Fruit fly (Drosophila melanogaster) whole organism, embryonic: ENCODE measurements around the gene CG32793.

Experiments
- Adf1 ChIP-seq: fragments of 200-800 bp; sonication (Bioruptor generic); IDR thresholded peaks from 2 replicates; pipeline ENCODE4 v1.3.6; 2022; ENCODE audit warnings: missing biosample characterization, missing genetic modification characterization
- Antp ChIP-seq: fragments of 200-800 bp; sonication (Bioruptor generic); optimal IDR thresholded peaks from 3 replicates; lab custom pipeline; 2016; ENCODE audit warnings: missing biosample characterization, missing genetic modification characterization
- Asciz ChIP-seq: fragments of 200-800 bp; sonication (Bioruptor generic); optimal IDR thresholded peaks from 2 replicates; lab custom pipeline; 2017; ENCODE audit warnings: missing biosample characterization, mild to moderate bottlenecking, missing genetic modification characterization, missing genetic modification reagents
- B-H1 ChIP-seq: fragments of 200-800 bp; sonication (Bioruptor generic); IDR thresholded peaks from 3 replicates; pipeline ENCODE4 v1.3.6; 2022; ENCODE audit warnings: missing biosample characterization, missing genetic modification characterization
- C15 ChIP-seq: fragments of 200-800 bp; sonication (Bioruptor generic); IDR thresholded peaks from 3 replicates; pipeline ENCODE4 v1.3.6; 2022; ENCODE audit warnings: missing biosample characterization, missing genetic modification characterization
- CG10209 ChIP-seq: fragments of 200-800 bp; sonication (Bioruptor generic); optimal IDR thresholded peaks from 3 replicates; lab custom pipeline; 2017; ENCODE audit warnings: missing biosample characterization, mild to moderate bottlenecking, missing genetic modification characterization, missing genetic modification reagents
- CG10274 ChIP-seq: fragments of 200-800 bp; sonication (Bioruptor generic); optimal IDR thresholded peaks from 3 replicates; lab custom pipeline; 2017; ENCODE audit warnings: missing biosample characterization, mild to moderate bottlenecking, missing genetic modification characterization
- CG10654 ChIP-seq: fragments of 200-800 bp; sonication (Bioruptor generic); optimal IDR thresholded peaks from 2 replicates; lab custom pipeline; 2016; ENCODE audit warnings: missing biosample characterization, missing genetic modification characterization
- CG11247 ChIP-seq: fragments of 200-800 bp; sonication (Bioruptor generic); IDR thresholded peaks from 2 replicates; pipeline ENCODE4 v1.3.6; 2022; ENCODE audit warnings: missing biosample characterization, missing genetic modification characterization
- CG11560 ChIP-seq: fragments of 200-800 bp; sonication (Bioruptor generic); IDR thresholded peaks from 3 replicates; pipeline ENCODE4 v1.3.6; 2022; ENCODE audit warnings: missing biosample characterization, missing genetic modification characterization
- CG12104 ChIP-seq: fragments of 200-800 bp; sonication (Bioruptor generic); optimal IDR thresholded peaks from 3 replicates; lab custom pipeline; 2016; ENCODE audit warnings: missing biosample characterization, missing genetic modification characterization
- CG13775 ChIP-seq: fragments of 200-800 bp; sonication (Bioruptor generic); optimal IDR thresholded peaks from 3 replicates; lab custom pipeline; 2017; ENCODE audit warnings: missing biosample characterization, mild to moderate bottlenecking, missing genetic modification characterization
- CG14710 ChIP-seq: fragments of 200-800 bp; sonication (Bioruptor generic); optimal IDR thresholded peaks from 3 replicates; lab custom pipeline; 2019; ENCODE audit warnings: missing biosample characterization, mild to moderate bottlenecking, missing genetic modification characterization, moderate library complexity
- CG1603 ChIP-seq: fragments of 200-800 bp; sonication (Bioruptor generic); optimal IDR thresholded peaks from 2 replicates; lab custom pipeline; 2019; ENCODE audit warnings: missing biosample characterization, mild to moderate bottlenecking, missing genetic modification characterization, moderate library complexity
- CG17328 ChIP-seq: fragments of 200-800 bp; sonication (Bioruptor generic); IDR thresholded peaks from 2 replicates; pipeline ENCODE4 v1.3.6; 2022; ENCODE audit warnings: missing biosample characterization, missing genetic modification characterization
- CG17359 ChIP-seq: fragments of 200-800 bp; sonication (Bioruptor generic); optimal IDR thresholded peaks from 3 replicates; lab custom pipeline; 2018; ENCODE audit warnings: missing biosample characterization, mild to moderate bottlenecking, missing genetic modification characterization, moderate library complexity
- CG17385 ChIP-seq: fragments of 200-800 bp; sonication (Bioruptor generic); optimal IDR thresholded peaks from 3 replicates; lab custom pipeline; 2018; ENCODE audit warnings: missing biosample characterization, mild to moderate bottlenecking, missing genetic modification characterization
- CG34422 ChIP-seq: fragments of 200-800 bp; sonication (Bioruptor generic); IDR thresholded peaks from 3 replicates; pipeline ENCODE4 v1.3.6; 2022; ENCODE audit warnings: missing biosample characterization, missing genetic modification characterization
- CG3726 ChIP-seq: fragments of 200-800 bp; sonication (Bioruptor generic); IDR thresholded peaks from 3 replicates; pipeline ENCODE4, ENCODE4 v1.3.6; 2022; ENCODE audit warnings: missing biosample characterization, missing genetic modification characterization
- CG4404 ChIP-seq: fragments of 200-800 bp; sonication (Bioruptor generic); IDR thresholded peaks from 2 replicates; pipeline ENCODE4 v1.3.6; 2022; ENCODE audit warnings: missing biosample characterization, missing genetic modification characterization
- CG6689 ChIP-seq: fragments of 200-800 bp; sonication (Bioruptor generic); IDR thresholded peaks from 2 replicates; pipeline ENCODE4 v1.3.6; 2022; ENCODE audit warnings: missing biosample characterization, missing genetic modification characterization
- CG9727 ChIP-seq: fragments of 200-800 bp; sonication (Bioruptor generic); optimal IDR thresholded peaks from 3 replicates; lab custom pipeline; 2017; ENCODE audit warnings: missing biosample characterization, mild to moderate bottlenecking, missing genetic modification characterization
- Chrac-16 ChIP-seq: fragments of 200-800 bp; sonication (Bioruptor generic); optimal IDR thresholded peaks from 3 replicates; lab custom pipeline; 2016; ENCODE audit warnings: missing biosample characterization, missing genetic modification characterization
- Drgx ChIP-seq: fragments of 200-800 bp; sonication (Bioruptor generic); IDR thresholded peaks from 2 replicates; pipeline ENCODE4 v1.3.6; 2022; ENCODE audit warnings: missing biosample characterization, missing genetic modification characterization
- E2f1 ChIP-seq: fragments of 200-800 bp; sonication (Bioruptor generic); IDR thresholded peaks from 2 replicates; pipeline ENCODE4 v1.3.6; 2022; ENCODE audit warnings: missing biosample characterization, missing genetic modification characterization
- Max ChIP-seq: fragments of 200-800 bp; sonication (Bioruptor generic); optimal IDR thresholded peaks from 2 replicates; lab custom pipeline; 2016; ENCODE audit warnings: missing biosample characterization, mild to moderate bottlenecking, missing genetic modification characterization
- Oli ChIP-seq: fragments of 200-800 bp; sonication (Bioruptor generic); optimal IDR thresholded peaks from 2 replicates; lab custom pipeline; 2018; ENCODE audit warnings: missing biosample characterization, mild to moderate bottlenecking, missing genetic modification characterization, moderate library complexity
- Ptx1 ChIP-seq: fragments of 200-800 bp; sonication (Bioruptor generic); IDR thresholded peaks from 2 replicates; pipeline ENCODE4 v1.3.6; 2022; ENCODE audit warnings: missing biosample characterization, missing genetic modification characterization
- Rx ChIP-seq: fragments of 200-800 bp; sonication (Bioruptor generic); IDR thresholded peaks from 2 replicates; pipeline ENCODE4 v1.3.6; 2022; ENCODE audit warnings: missing biosample characterization, missing genetic modification characterization
- Sin3A ChIP-seq: fragments of >200 bp; optimal IDR thresholded peaks from 2 replicates; lab custom pipeline; 2018
- Sox102F ChIP-seq: fragments of 200-800 bp; sonication (Bioruptor generic); optimal IDR thresholded peaks from 2 replicates; lab custom pipeline; 2018; ENCODE audit warnings: missing biosample characterization, mild to moderate bottlenecking, missing genetic modification characterization, moderate library complexity
- Ssrp ChIP-seq: fragments of 200-800 bp; sonication (Bioruptor generic); optimal IDR thresholded peaks from 2 replicates; lab custom pipeline; 2018; ENCODE audit warnings: missing biosample characterization, mild to moderate bottlenecking, missing genetic modification characterization, moderate library complexity
- aop ChIP-seq: fragments of 200-800 bp; sonication (Bioruptor generic); IDR thresholded peaks from 2 replicates; pipeline ENCODE4 v1.3.6; 2022; ENCODE audit warnings: missing biosample characterization, missing genetic modification characterization
- ap ChIP-seq: fragments of 200-800 bp; sonication (Bioruptor generic); IDR thresholded peaks from 2 replicates; pipeline ENCODE4 v1.3.6; 2022; ENCODE audit warnings: missing biosample characterization, missing genetic modification characterization
- ara ChIP-seq: fragments of 200-800 bp; sonication (Bioruptor generic); IDR thresholded peaks from 2 replicates; pipeline ENCODE4 v1.3.6; 2022; ENCODE audit warnings: missing biosample characterization, missing genetic modification characterization
- chn ChIP-seq: fragments of 200-800 bp; sonication (Bioruptor generic); optimal IDR thresholded peaks from 2 replicates; lab custom pipeline; 2016; ENCODE audit warnings: missing biosample characterization, missing genetic modification characterization
- ci ChIP-seq: fragments of 200-800 bp; sonication (Bioruptor generic); IDR thresholded peaks from 3 replicates; pipeline ENCODE4 v1.3.6; 2022; ENCODE audit warnings: missing biosample characterization, missing genetic modification characterization
- dan ChIP-seq: fragments of 200-800 bp; sonication (Bioruptor generic); IDR thresholded peaks from 2 replicates; pipeline ENCODE4 v1.3.6; 2022; ENCODE audit warnings: missing biosample characterization, missing genetic modification characterization
- disco-r ChIP-seq: fragments of 200-800 bp; sonication (Bioruptor generic); optimal IDR thresholded peaks from 2 replicates; lab custom pipeline; 2016; ENCODE audit warnings: missing biosample characterization, missing genetic modification characterization
- gem ChIP-seq: fragments of 200-800 bp; sonication (Bioruptor generic); optimal IDR thresholded peaks from 2 replicates; lab custom pipeline; 2019; ENCODE audit warnings: missing biosample characterization, mild to moderate bottlenecking, missing genetic modification characterization, moderate library complexity
- gsb ChIP-seq: fragments of 200-800 bp; sonication (Bioruptor generic); IDR thresholded peaks from 2 replicates; pipeline ENCODE4 v1.3.6; 2022; ENCODE audit warnings: missing biosample characterization, missing genetic modification characterization
- ind ChIP-seq: fragments of 200-800 bp; sonication (Bioruptor generic); optimal IDR thresholded peaks from 3 replicates; lab custom pipeline; 2016; ENCODE audit warnings: missing biosample characterization, missing genetic modification characterization
- ken ChIP-seq: fragments of 200-800 bp; sonication (Bioruptor generic); IDR thresholded peaks from 3 replicates; pipeline ENCODE4 v1.3.6; 2022; ENCODE audit warnings: missing biosample characterization, missing genetic modification characterization
- mam ChIP-seq: fragments of 200-800 bp; sonication (Bioruptor generic); optimal IDR thresholded peaks from 3 replicates; lab custom pipeline; 2016; ENCODE audit warnings: missing biosample characterization, missing genetic modification characterization
- onecut ChIP-seq: fragments of 200-800 bp; sonication (Bioruptor generic); IDR thresholded peaks from 2 replicates; pipeline ENCODE4 v1.3.6; 2022; ENCODE audit warnings: missing biosample characterization, missing genetic modification characterization
- sd ChIP-seq: fragments of 200-800 bp; sonication (Bioruptor generic); optimal IDR thresholded peaks from 3 replicates; lab custom pipeline; 2018; ENCODE audit warnings: missing biosample characterization, mild to moderate bottlenecking, missing genetic modification characterization, moderate library complexity
- tgo ChIP-seq: fragments of 200-800 bp; sonication (Bioruptor generic); IDR thresholded peaks from 3 replicates; pipeline ENCODE4 v1.3.6; 2022; ENCODE audit warnings: missing biosample characterization, missing genetic modification characterization
- tin ChIP-seq: fragments of 200-800 bp; sonication (Bioruptor generic); optimal IDR thresholded peaks from 3 replicates; lab custom pipeline; 2016; ENCODE audit warnings: missing biosample characterization, missing genetic modification characterization
- trh ChIP-seq: fragments of 200-800 bp; sonication (Bioruptor generic); optimal IDR thresholded peaks from 2 replicates; lab custom pipeline; 2016; ENCODE audit warnings: missing biosample characterization, missing genetic modification characterization
- vvl ChIP-seq: fragments of 200-800 bp; sonication (Bioruptor generic); IDR thresholded peaks from 2 replicates; pipeline ENCODE4 v1.3.6; 2022; ENCODE audit warnings: missing biosample characterization, missing genetic modification characterization
- zfh1 ChIP-seq: fragments of 200-800 bp; sonication (Bioruptor generic); IDR thresholded peaks from 3 replicates; pipeline ENCODE4 v1.3.6; 2022; ENCODE audit warnings: missing biosample characterization, missing genetic modification characterization

Gene CG32793

dm6 chrX:2977857-2978473 lies 48.4 kb downstream of the CG32793 start (continued):
- peak; percentile 51; the same call in 1 of the 3 replicates for TF ChIP-seq ken (GFP tag; lab: Robert Waterston, UW)
- peak; percentile 9 for TF ChIP-seq ind
- no peak for TF ChIP-seq chn
- TF ChIP-seq CG17359 (tag; lab: Kevin White, UChicago), result peak; percentile 0
- TF ChIP-seq Ptx1, result peak; percentile 34; the same call in 1 of the 2 replicates
- no peak for TF ChIP-seq aop (GFP tag; lab: Robert Waterston, UW)
- no peak for TF ChIP-seq sd (tag; lab: Kevin White, UChicago)
- TF ChIP-seq CG17385 (GFP tag; lab: Kevin White, UChicago), result no peak
- TF ChIP-seq Ssrp (tag; lab: Kevin White, UChicago), result peak; percentile 15
- 0 out of 2 replicates have a peak, but pooled peaks have one; percentile 8 for TF ChIP-seq Rx
- peak; percentile 65 for TF ChIP-seq gem (tag; lab: Kevin White, UChicago)
- TF ChIP-seq CG17328 (GFP tag; lab: Robert Waterston, UW), result peak; percentile 45; the same call in 1 of the 2 replicates
- no peak for TF ChIP-seq CG11247 (GFP tag; lab: Robert Waterston, UW)
- TF ChIP-seq B-H1, result no peak
- 0 out of 2 replicates have a peak, but pooled peaks have one; percentile 41 for TF ChIP-seq vvl (GFP tag; lab: Robert Waterston, UW)
- peak; percentile 44; the same call in 1 of the 2 replicates for TF ChIP-seq CG4404 (GFP tag; lab: Robert Waterston, UW)
- TF ChIP-seq tin (GFP tag; lab: Kevin White, UChicago), result peak; percentile 41
- TF ChIP-seq CG10274 (GFP tag; lab: Kevin White, UChicago), result no peak
- no peak for TF ChIP-seq CG12104 (GFP tag; lab: Kevin White, UChicago)
- TF ChIP-seq gsb (GFP tag; lab: Robert Waterston, UW), result no peak
- no peak for TF ChIP-seq C15 (GFP tag; lab: Robert Waterston, UW)
- peak; percentile 45 for TF ChIP-seq CG14710 (tag; lab: Kevin White, UChicago)
- TF ChIP-seq Chrac-16 (GFP tag; lab: Kevin White, UChicago), result peak; percentile 40
- 0 out of 3 replicates have a peak, but pooled peaks have one; percentile 6 for TF ChIP-seq CG34422 (GFP tag; lab: Robert Waterston, UW)
- no peak for TF ChIP-seq CG11560 (tag; lab: Robert Waterston, UW)
- TF ChIP-seq CG10209, result peak; percentile 44
- TF ChIP-seq Max (GFP tag; lab: Kevin White, UChicago), result no peak
- TF ChIP-seq mam, result no peak
- TF ChIP-seq trh (GFP tag; lab: Kevin White, UChicago), result no peak
- TF ChIP-seq CG3726 (GFP tag; lab: Robert Waterston, UW), result 0 out of 3 replicates have a peak, but pooled peaks have one; percentile 29
- 0 out of 3 replicates have a peak, but pooled peaks have one; percentile 44 for TF ChIP-seq zfh1
- 0 out of 2 replicates have a peak, but pooled peaks have one; percentile 33 for TF ChIP-seq ara (GFP tag; lab: Robert Waterston, UW)
- 0 out of 2 replicates have a peak, but pooled peaks have one; percentile 9 for TF ChIP-seq onecut (GFP tag; lab: Robert Waterston, UW)
- TF ChIP-seq Oli, result peak; percentile 24
- TF ChIP-seq Asciz (GFP tag; lab: Kevin White, UChicago), result no peak
- peak; percentile 54; the same call in 1 of the 2 replicates for TF ChIP-seq CG6689 (GFP tag; lab: Robert Waterston, UW)
- peak; percentile 34 for TF ChIP-seq Antp
- TF ChIP-seq Sin3A, result no peak
- TF ChIP-seq ci (GFP tag; lab: Robert Waterston, UW), result 0 out of 3 replicates have a peak, but pooled peaks have one; percentile 38
- peak; percentile 67; the same call in 1 of the 2 replicates for TF ChIP-seq Drgx (GFP tag; lab: Robert Waterston, UW)
- peak; percentile 52 for TF ChIP-seq Sox102F (GFP tag; lab: Kevin White, UChicago)
- no peak for TF ChIP-seq dan (GFP tag; lab: Robert Waterston, UW)
- TF ChIP-seq CG13775 (GFP tag; lab: Kevin White, UChicago), result peak; percentile 32
- TF ChIP-seq ap (GFP tag; lab: Robert Waterston, UW), result no peak
- peak; percentile 58 for TF ChIP-seq CG9727 (GFP tag; lab: Kevin White, UChicago)
- no peak for TF ChIP-seq CG10654
- TF ChIP-seq disco-r (GFP tag; lab: Kevin White, UChicago), result no peak
- TF ChIP-seq CG1603, result peak; percentile 56
- TF ChIP-seq tgo (GFP tag; lab: Robert Waterston, UW), result no peak; the same call in 2 of the 3 replicates
- TF ChIP-seq Adf1 (GFP tag; lab: Robert Waterston, UW), result no peak
- TF ChIP-seq E2f1 (GFP tag; lab: Robert Waterston, UW), result 0 out of 2 replicates have a peak, but pooled peaks have one; percentile 29
